Worm (Caenorhabditis elegans) whole organism, late embryonic: ENCODE data around the gene F31D4.5.

Experiments
- C08G9.2 ChIP-seq: sonication (generic microtip); optimal IDR thresholded peaks from 2 replicates; lab custom pipeline; 2016; ENCODE audit warnings: mild to moderate bottlenecking, missing genetic modification characterization, moderate library complexity, missing compliant biosample characterization
- F13H6.1 ChIP-seq: sonication (generic microtip); optimal IDR thresholded peaks from 2 replicates; lab custom pipeline; 2016; ENCODE audit warnings: missing genetic modification characterization, missing compliant biosample characterization
- Y22D7AL.16 ChIP-seq: sonication (generic microtip); optimal IDR thresholded peaks from 2 replicates; lab custom pipeline; 2016; ENCODE audit warnings: missing genetic modification characterization, missing compliant biosample characterization
- ahr-1 ChIP-seq: sonication (generic microtip); optimal IDR thresholded peaks from 2 replicates; lab custom pipeline; 2016; ENCODE audit warnings: missing genetic modification characterization, missing compliant biosample characterization
- ama-1 ChIP-seq: fragments of 150-350 bp; optimal IDR thresholded peaks from 2 replicates; lab custom pipeline; 2014
- ceh-14 ChIP-seq: sonication (generic microtip); optimal IDR thresholded peaks from 2 replicates; lab custom pipeline; 2016; ENCODE audit warnings: missing genotype, missing genetic modification characterization, missing compliant biosample characterization
- ceh-18 ChIP-seq: sonication (generic microtip); optimal IDR thresholded peaks from 2 replicates; lab custom pipeline; 2016; ENCODE audit warnings: missing genetic modification characterization, missing compliant biosample characterization
- ceh-2 ChIP-seq: sonication (generic microtip); optimal IDR thresholded peaks from 2 replicates; lab custom pipeline; 2016; ENCODE audit warnings: missing genotype, missing genetic modification characterization, missing compliant biosample characterization
- ceh-22 ChIP-seq: sonication (generic microtip); optimal IDR thresholded peaks from 2 replicates; lab custom pipeline; 2017; ENCODE audit warnings: missing biosample characterization, missing genetic modification characterization
- ceh-31 ChIP-seq: sonication (generic microtip); optimal IDR thresholded peaks from 2 replicates; lab custom pipeline; 2016; ENCODE audit warnings: missing genetic modification characterization, missing compliant biosample characterization
- ceh-34 ChIP-seq: sonication (generic microtip); optimal IDR thresholded peaks from 2 replicates; lab custom pipeline; 2016; ENCODE audit warnings: mild to moderate bottlenecking, missing genetic modification characterization, missing compliant biosample characterization
- ceh-45 ChIP-seq: fragments of 200-800 bp; sonication (Bioruptor generic); IDR thresholded peaks from 2 replicates; pipeline ENCODE4 v1.3.6; 2022; ENCODE audit warnings: missing genetic modification reagents, missing genetic modification characterization, missing compliant biosample characterization
- elt-2 ChIP-seq: sonication (generic microtip); optimal IDR thresholded peaks from 2 replicates; lab custom pipeline; 2016; ENCODE audit warnings: missing genetic modification reagents, missing genetic modification characterization, missing compliant biosample characterization
- eyg-1 ChIP-seq: sonication (generic microtip); optimal IDR thresholded peaks from 2 replicates; lab custom pipeline; 2016; ENCODE audit warnings: missing genotype, missing genetic modification characterization, missing compliant biosample characterization
- fax-1 ChIP-seq: sonication (generic microtip); optimal IDR thresholded peaks from 2 replicates; lab custom pipeline; 2016; ENCODE audit warnings: missing genotype, missing genetic modification characterization, missing compliant biosample characterization
- fkh-10 ChIP-seq: fragments of 150-350 bp; optimal IDR thresholded peaks from 2 replicates; lab custom pipeline; 2014; ENCODE audit warnings: missing biosample characterization, missing genetic modification reagents, missing genetic modification characterization
- fkh-6 ChIP-seq: sonication (generic microtip); optimal IDR thresholded peaks from 2 replicates; lab custom pipeline; 2016; ENCODE audit warnings: missing genetic modification characterization, missing compliant biosample characterization
- hlh-15 ChIP-seq: sonication (generic microtip); optimal IDR thresholded peaks from 2 replicates; lab custom pipeline; 2016; ENCODE audit warnings: missing genetic modification characterization, missing compliant biosample characterization
- hlh-6 ChIP-seq: sonication (generic microtip); optimal IDR thresholded peaks from 2 replicates; lab custom pipeline; 2016; ENCODE audit warnings: missing genotype, missing genetic modification characterization, missing compliant biosample characterization
- hlh-8 ChIP-seq: sonication (generic microtip); optimal IDR thresholded peaks from 2 replicates; lab custom pipeline; 2016; ENCODE audit warnings: missing genotype, missing genetic modification characterization, missing compliant biosample characterization
- lim-6 ChIP-seq: sonication (generic microtip); optimal IDR thresholded peaks from 2 replicates; lab custom pipeline; 2016; ENCODE audit warnings: missing genetic modification characterization, missing compliant biosample characterization
- lin-11 ChIP-seq: fragments of 200-800 bp; sonication (Bioruptor generic); optimal IDR thresholded peaks from 2 replicates; lab custom pipeline; 2018; ENCODE audit warnings: mild to moderate bottlenecking, missing genetic modification characterization, missing compliant biosample characterization
- nfya-1 ChIP-seq: sonication (generic microtip); optimal IDR thresholded peaks from 2 replicates; lab custom pipeline; 2017; ENCODE audit warnings: missing genetic modification characterization, mild to moderate bottlenecking, missing compliant biosample characterization, antibody characterized with exemption, moderate library complexity
- nhr-232 ChIP-seq: sonication (generic microtip); optimal IDR thresholded peaks from 2 replicates; lab custom pipeline; 2016; ENCODE audit warnings: missing genetic modification characterization, missing compliant biosample characterization
- odd-2 ChIP-seq: sonication (generic microtip); optimal IDR thresholded peaks from 2 replicates; lab custom pipeline; 2017; ENCODE audit warnings: antibody characterized with exemption, mild to moderate bottlenecking, missing genetic modification characterization, missing compliant biosample characterization
- pag-3 ChIP-seq: sonication (generic microtip); optimal IDR thresholded peaks from 2 replicates; lab custom pipeline; 2016; ENCODE audit warnings: missing compliant biosample characterization, missing genetic modification characterization, borderline replicate concordance
- pha-2 ChIP-seq: sonication (generic microtip); optimal IDR thresholded peaks from 2 replicates; lab custom pipeline; 2017; ENCODE audit warnings: mild to moderate bottlenecking, missing genetic modification characterization, missing compliant biosample characterization
- pha-4 ChIP-seq: fragments of 150-350 bp; optimal IDR thresholded peaks from 2 replicates; lab custom pipeline; 2018; ENCODE audit warnings: missing biosample characterization, missing genetic modification reagents, missing genetic modification characterization
- pqm-1 ChIP-seq: sonication (generic microtip); optimal IDR thresholded peaks from 2 replicates; lab custom pipeline; 2016; ENCODE audit warnings: missing genetic modification characterization, missing compliant biosample characterization
- pros-1 ChIP-seq: fragments of 150-350 bp; optimal IDR thresholded peaks from 2 replicates; lab custom pipeline; 2014; ENCODE audit warnings: missing biosample characterization, missing genetic modification reagents, missing genetic modification characterization
- ref-2 ChIP-seq: sonication (generic microtip); optimal IDR thresholded peaks from 2 replicates; lab custom pipeline; 2016; ENCODE audit warnings: missing genetic modification characterization, missing compliant biosample characterization
- sdc-2 ChIP-seq: sonication (generic microtip); optimal IDR thresholded peaks from 2 replicates; lab custom pipeline; 2016; ENCODE audit warnings: missing genotype, missing genetic modification characterization, missing compliant biosample characterization
- sox-2 ChIP-seq: fragments of 200-800 bp; sonication (Bioruptor generic); IDR thresholded peaks from 2 replicates; pipeline ENCODE4 v1.3.6; 2022; ENCODE audit warnings: missing genetic modification reagents, missing genetic modification characterization, missing compliant biosample characterization
- sox-4 ChIP-seq: sonication (generic microtip); optimal IDR thresholded peaks from 2 replicates; lab custom pipeline; 2017; ENCODE audit warnings: mild to moderate bottlenecking, missing genetic modification characterization, inconsistent platforms, missing compliant biosample characterization
- tbx-2 ChIP-seq: sonication (generic microtip); optimal IDR thresholded peaks from 2 replicates; lab custom pipeline; 2016; ENCODE audit warnings: missing genetic modification characterization, missing compliant biosample characterization
- tbx-7 ChIP-seq: sonication (generic microtip); optimal IDR thresholded peaks from 2 replicates; lab custom pipeline; 2016; ENCODE audit warnings: missing genotype, missing genetic modification characterization, missing compliant biosample characterization
- unc-42 ChIP-seq: sonication (generic microtip); optimal IDR thresholded peaks from 2 replicates; lab custom pipeline; 2016; ENCODE audit warnings: missing genotype, missing genetic modification characterization, missing compliant biosample characterization
- unc-86 ChIP-seq: sonication (generic microtip); optimal IDR thresholded peaks from 2 replicates; lab custom pipeline; 2016; ENCODE audit warnings: missing genetic modification characterization, missing compliant biosample characterization
- ztf-16 ChIP-seq: sonication (generic microtip); optimal IDR thresholded peaks from 2 replicates; lab custom pipeline; 2017; ENCODE audit warnings: missing genetic modification characterization, missing compliant biosample characterization

F31D4.5 gene

ce11 chrV:20851847-20852386, 2.0 kb upstream of the F31D4.5 start, which contains the start of gene ndua-1:
TSS of gene ndua-1 (minus strand) at chrV:20851897.
- TF ChIP-seq Y22D7AL.16 (peak; percentile 31), hlh-15 (tag; lab: Kevin White, UChicago) (no peak), ceh-31 (tag; lab: Kevin White, UChicago) (peak; percentile 52), pha-4 (tag; lab: Kevin White, UChicago) (no peak), fax-1 (tag; lab: Kevin White, UChicago) (no peak), ceh-45 (GFP tag; lab: Robert Waterston, UW) (no peak), C08G9.2 (tag; lab: Kevin White, UChicago) (peak; percentile 50), ref-2 (tag; lab: Kevin White, UChicago) (peak; percentile 13), unc-42 (tag; lab: Kevin White, UChicago) (peak; percentile 73), nfya-1 (peak; percentile 37), elt-2 (tag; lab: Kevin White, UChicago) (peak; percentile 9), hlh-8 (no peak), sdc-2 (tag; lab: Kevin White, UChicago) (no peak), pag-3 (no peak), sox-2 (GFP tag; lab: Robert Waterston, UW) (no peak), ztf-16 (tag; lab: Kevin White, UChicago) (peak; percentile 20), ceh-14 (tag; lab: Kevin White, UChicago) (no peak), pha-2 (peak; percentile 74), tbx-2 (tag; lab: Kevin White, UChicago) (peak; percentile 33), ahr-1 (tag; lab: Kevin White, UChicago) (no peak), F13H6.1 (tag; lab: Kevin White, UChicago) (no peak), fkh-10 (no peak), pros-1 (tag; lab: Kevin White, UChicago) (no peak)

ce11 chrV:20861080-20861479, 7.2 kb downstream of the F31D4.5 start, which contains the start of gene try-4:
TSS of gene try-4 (minus strand) at chrV:20861153.
- no peak for TF ChIP-seq nhr-232 (tag; lab: Kevin White, UChicago)
- no peak for TF ChIP-seq sox-4
- no peak for TF ChIP-seq lin-11
- no peak for TF ChIP-seq tbx-7 (tag; lab: Kevin White, UChicago)
- TF ChIP-seq ceh-18 (tag; lab: Kevin White, UChicago), result no peak
- no peak for TF ChIP-seq ceh-34 (tag; lab: Kevin White, UChicago)
- TF ChIP-seq ceh-22 (tag; lab: Kevin White, UChicago), result no peak
- TF ChIP-seq pha-2, result no peak
- no peak for TF ChIP-seq ref-2 (tag; lab: Kevin White, UChicago)

ce11 chrV:20862681-20863080, 8.8 kb downstream of the F31D4.5 start, which contains the start of gene twk-35:
TSS of gene twk-35 (plus strand) at chrV:20862981.
- TF ChIP-seq C08G9.2 (tag; lab: Kevin White, UChicago) (no peak), pha-2 (no peak), elt-2 (tag; lab: Kevin White, UChicago) (no peak), fkh-6 (tag; lab: Kevin White, UChicago) (no peak), hlh-8 (no peak), tbx-2 (tag; lab: Kevin White, UChicago) (no peak), odd-2 (tag; lab: Kevin White, UChicago) (no peak), ztf-16 (tag; lab: Kevin White, UChicago) (no peak), eyg-1 (no peak), unc-86 (tag; lab: Kevin White, UChicago) (no peak), pag-3 (no peak), ama-1 (lab: Kevin White, UChicago) (no peak), hlh-6 (tag; lab: Kevin White, UChicago) (no peak), lim-6 (tag; lab: Kevin White, UChicago) (no peak), ref-2 (tag; lab: Kevin White, UChicago) (no peak), pha-4 (tag; lab: Kevin White, UChicago) (no peak), ceh-2 (tag; lab: Kevin White, UChicago) (no peak), pqm-1 (tag; lab: Kevin White, UChicago) (no peak)
